Fruit fly (Drosophila melanogaster): ENCODE measurements around the gene CG34332.
A peak's percentile ranks its signal among the peaks of the same experiment; 100 is the strongest.

The CG34332 gene

DNA sequence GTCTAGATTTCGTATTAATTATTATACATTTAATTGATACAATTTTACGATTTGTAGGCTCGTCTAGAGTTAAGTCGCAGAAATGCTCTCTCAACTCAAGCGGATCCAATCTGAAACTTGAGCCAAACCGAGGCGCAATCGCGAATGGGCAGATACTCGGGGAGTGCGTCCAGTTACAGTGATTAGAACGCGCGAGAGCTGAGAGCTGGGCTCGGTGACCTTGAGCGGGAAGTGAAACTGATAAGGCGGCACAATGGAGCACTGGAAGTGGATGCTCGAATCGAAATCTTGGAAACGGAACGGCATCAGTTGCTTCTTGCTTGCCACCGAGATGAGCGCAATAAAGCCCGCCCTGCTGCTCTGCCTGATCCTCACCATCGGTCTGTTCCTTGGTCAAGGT, 18.7 kb upstream of the CG34332 start, which contains the start of gene CG34331:
Gene CG34331 (plus strand): TSS at position 301 of the 400 bp plus-strand sequence.
- TF ChIP-seq CG6854 (GFP tag; optimal IDR thresholded peaks at IDR 0.05) (no peak), svp (GFP tag) (peak; percentile 54)

DNA sequence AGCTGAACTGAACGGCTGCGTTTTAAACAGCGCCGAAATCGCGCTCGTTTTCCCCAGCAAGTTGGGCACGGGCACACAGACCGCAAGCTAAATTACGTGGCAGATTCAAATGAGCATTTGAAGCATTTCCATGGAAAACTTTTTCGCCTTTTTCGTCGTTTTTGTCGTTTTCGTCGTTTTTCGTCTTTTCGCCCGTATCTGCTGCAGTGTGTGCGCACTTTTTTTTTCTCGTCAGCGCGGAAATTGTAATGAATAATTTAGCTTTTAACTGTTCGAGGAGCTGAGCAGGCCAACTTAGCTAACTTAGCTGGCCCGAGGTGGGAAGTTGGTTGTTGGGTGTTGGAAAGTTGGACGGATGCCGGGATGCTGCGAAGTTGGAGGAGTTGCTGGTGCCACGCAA, 11.3 kb upstream of the CG34332 start:
- TF ChIP-seq CG34406 (GFP tag; optimal IDR thresholded peaks at IDR 0.05) (no peak), eg (GFP tag; IDR thresholded peaks at IDR 0.05) (peak; percentile 46; the same call in 1 of the 3 replicates), dac (GFP tag; optimal IDR thresholded peaks at IDR 0.05) (peak; percentile 10), CG15336 (GFP tag; IDR thresholded peaks at IDR 0.05) (peak; percentile 12; the same call in 1 of the 2 replicates), spab (GFP tag; optimal IDR thresholded peaks at IDR 0.05) (no peak), CG8119 (GFP tag; IDR thresholded peaks at IDR 0.05) (peak; percentile 47; the same call in 1 of the 3 replicates), CG6276 (GFP tag; optimal IDR thresholded peaks at IDR 0.05) (peak; percentile 72), Lpt (GFP tag; optimal IDR thresholded peaks at IDR 0.05) (peak; percentile 9)

- TF ChIP-seq eg (GFP tag; IDR thresholded peaks at IDR 0.05) (peak; percentile 65; the same call in 2 of the 3 replicates), acj6 (GFP tag; optimal IDR thresholded peaks at IDR 0.05) (peak; percentile 11), Hr39 (GFP tag; optimal IDR thresholded peaks at IDR 0.05) (no peak), CG32006 (GFP tag; optimal IDR thresholded peaks at IDR 0.05) (peak; percentile 84), vri (GFP tag; optimal IDR thresholded peaks at IDR 0.05) (no peak), Eip75B (GFP tag; optimal IDR thresholded peaks at IDR 0.05) (no peak), pdm3 (GFP tag; optimal IDR thresholded peaks at IDR 0.05) (peak; percentile 43), CG10631 (GFP tag; optimal IDR thresholded peaks at IDR 0.05) (peak; percentile 37), Blimp-1 (GFP tag; optimal IDR thresholded peaks at IDR 0.05) (no peak), Lpt (GFP tag; optimal IDR thresholded peaks at IDR 0.05) (peak; percentile 55), OdsH (GFP tag; optimal IDR thresholded peaks at IDR 0.05) (peak; percentile 33), CG8119 (GFP tag; IDR thresholded peaks at IDR 0.05) (peak; percentile 79), salr (GFP tag; optimal IDR thresholded peaks at IDR 0.05) (peak in 1 of 2 experiments; percentile 46), svp (GFP tag) (peak; percentile 16), dsx (GFP tag; optimal IDR thresholded peaks at IDR 0.05; ENCODE audit: poor library complexity, severe bottlenecking) (no peak), CG3919 (GFP tag; optimal IDR thresholded peaks at IDR 0.05) (peak; percentile 26), Eip78C (GFP tag) (peak; percentile 83), Hr4 (GFP tag; optimal IDR thresholded peaks at IDR 0.05) (peak; percentile 79), net (GFP tag; optimal IDR thresholded peaks at IDR 0.05) (peak; percentile 38), CG11294 (GFP tag; IDR thresholded peaks at IDR 0.05) (peak; percentile 32; the same call in 1 of the 2 replicates), CG16779 (tag; optimal IDR thresholded peaks at IDR 0.05) (no peak), Gug (GFP tag; IDR thresholded peaks at IDR 0.05) (peak; percentile 50), CG4318 (GFP tag; optimal IDR thresholded peaks at IDR 0.05) (peak; percentile 68), CG6276 (GFP tag; optimal IDR thresholded peaks at IDR 0.05) (peak; percentile 72), achi (GFP tag; optimal IDR thresholded peaks at IDR 0.05) (peak; percentile 46), Sox102F (GFP tag; optimal IDR thresholded peaks at IDR 0.05) (no peak), dac (GFP tag; optimal IDR thresholded peaks at IDR 0.05) (peak; percentile 51), CG15336 (GFP tag; IDR thresholded peaks at IDR 0.05) (peak; percentile 79)
Observed at dm6 chrX:20130486-20130885, 10.3 kb upstream of the CG34332 start.

DNA sequence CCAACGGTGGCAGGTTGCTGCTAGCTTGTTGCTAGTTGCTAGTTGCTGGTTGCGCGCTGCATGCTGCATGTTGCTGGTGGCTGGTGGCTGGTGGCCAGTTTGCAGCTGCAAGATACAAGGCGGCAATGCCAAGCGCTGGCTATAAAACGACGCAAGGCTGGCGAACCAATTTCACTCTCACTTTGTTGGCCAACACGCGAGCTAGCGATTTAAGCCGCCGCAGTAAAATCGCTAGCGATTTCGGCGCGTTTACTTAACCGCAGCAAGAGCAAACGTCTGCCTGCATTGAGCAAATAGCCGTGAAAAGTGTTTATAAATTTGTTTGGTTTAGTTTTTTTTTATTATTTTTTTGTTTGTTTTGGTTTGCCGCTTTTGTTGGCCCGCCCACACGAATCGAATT, 7.4 kb upstream of the CG34332 start, which contains the start of gene CG15322:
Gene CG15322 (plus strand): TSS at position 148 of the 400 bp plus-strand sequence.
- TF ChIP-seq CG32006 (GFP tag; optimal IDR thresholded peaks at IDR 0.05): no peak
- 0 out of 3 replicates have a peak, but pooled peaks have one; percentile 18 for TF ChIP-seq CG8119 (GFP tag; IDR thresholded peaks at IDR 0.05)
- peak; percentile 0 for TF ChIP-seq CG3919 (GFP tag; optimal IDR thresholded peaks at IDR 0.05)
- peak in 1 of 2 experiments; percentile 23 for TF ChIP-seq ss (GFP tag; optimal IDR thresholded peaks at IDR 0.05)

DNA sequence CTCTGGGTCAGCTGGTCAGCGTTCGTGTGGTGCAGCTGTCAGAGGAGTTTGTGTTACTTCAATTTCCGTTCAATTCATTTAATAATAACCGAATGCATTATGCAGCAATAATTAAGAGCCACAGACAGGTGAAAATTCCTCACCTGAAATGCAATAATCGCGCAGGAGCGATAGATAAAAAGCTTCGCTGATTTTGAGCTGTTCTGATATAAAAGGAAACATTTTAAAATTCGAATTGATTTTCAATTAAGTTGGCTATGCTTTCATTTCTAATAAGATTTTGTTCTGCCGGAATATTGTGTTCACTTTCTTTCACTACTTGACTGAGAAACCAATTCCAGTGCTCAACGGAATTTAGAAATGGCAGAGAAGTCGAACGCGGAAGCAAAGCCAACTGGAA, 1.3 kb upstream of the CG34332 start, which contains the start of gene CG42583:
Gene CG42583 (plus strand): TSS at position 301 of the 400 bp plus-strand sequence.
- TF ChIP-seq topi (GFP tag; optimal IDR thresholded peaks at IDR 0.05) (no peak), OdsH (GFP tag; optimal IDR thresholded peaks at IDR 0.05) (no peak), Lpt (GFP tag; optimal IDR thresholded peaks at IDR 0.05) (no peak), CG32006 (GFP tag; optimal IDR thresholded peaks at IDR 0.05) (no peak), Ets21C (GFP tag; optimal IDR thresholded peaks at IDR 0.05) (no peak), CG34406 (GFP tag; optimal IDR thresholded peaks at IDR 0.05) (no peak), CG4318 (GFP tag; optimal IDR thresholded peaks at IDR 0.05) (no peak), Met (GFP tag; optimal IDR thresholded peaks at IDR 0.05) (no peak), Sox14 (GFP tag; optimal IDR thresholded peaks at IDR 0.05) (no peak)
